Fruit fly (Drosophila melanogaster): Measurements from ENCODE around the gene CG42692.

CG42692 gene

dm6 chr2L:14024051-14024745, 16.3 kb downstream of the CG42692 start:
- TF ChIP-seq Hr39 (GFP tag; optimal IDR thresholded peaks at IDR 0.05) (peak; percentile 44), pdm3 (GFP tag; optimal IDR thresholded peaks at IDR 0.05) (peak; percentile 72), CG15336 (GFP tag; IDR thresholded peaks at IDR 0.05) (peak; percentile 59), fkh (GFP tag; optimal IDR thresholded peaks at IDR 0.05) (peak; percentile 100), svp (GFP tag) (peak; percentile 69), OdsH (GFP tag; optimal IDR thresholded peaks at IDR 0.05) (peak; percentile 75), Lpt (GFP tag; optimal IDR thresholded peaks at IDR 0.05) (peak; percentile 88), CG6808 (GFP tag; optimal IDR thresholded peaks at IDR 0.05) (peak; percentile 75), CG32006 (GFP tag; optimal IDR thresholded peaks at IDR 0.05) (peak; percentile 21), CG11762 (GFP tag; optimal IDR thresholded peaks at IDR 0.05; ENCODE audit: insufficient read depth) (peak; percentile 79), CG34406 (GFP tag; optimal IDR thresholded peaks at IDR 0.05) (peak; percentile 77), CG10631 (GFP tag; optimal IDR thresholded peaks at IDR 0.05) (peak; percentile 86), net (GFP tag; optimal IDR thresholded peaks at IDR 0.05) (peak; percentile 69), CG31627 (GFP tag; optimal IDR thresholded peaks at IDR 0.05) (peak; percentile 69), CG6854 (GFP tag; optimal IDR thresholded peaks at IDR 0.05) (peak; percentile 93), Eip75B (GFP tag; optimal IDR thresholded peaks at IDR 0.05) (peak; percentile 60), CG8632 (GFP tag; optimal IDR thresholded peaks at IDR 0.05) (peak; percentile 77), Hr38 (GFP tag; optimal IDR thresholded peaks at IDR 0.05) (peak; percentile 85), lz (GFP tag; optimal IDR thresholded peaks at IDR 0.05) (peak; percentile 65), salr (GFP tag; optimal IDR thresholded peaks at IDR 0.05) (peak; percentile 64 to 84), Hr4 (GFP tag; optimal IDR thresholded peaks at IDR 0.05) (peak; percentile 20), CG6163 (GFP tag; IDR thresholded peaks at IDR 0.05) (peak; percentile 91), CG1621 (tag; optimal IDR thresholded peaks at IDR 0.05) (peak; percentile 75), Sox102F (GFP tag; optimal IDR thresholded peaks at IDR 0.05) (peak; percentile 79), eg (GFP tag; IDR thresholded peaks at IDR 0.05) (peak; percentile 88), Ets21C (GFP tag; optimal IDR thresholded peaks at IDR 0.05) (peak; percentile 49), dac (GFP tag; optimal IDR thresholded peaks at IDR 0.05) (peak; percentile 59), fd85E (GFP tag; optimal IDR thresholded peaks at IDR 0.05) (peak; percentile 66), CG9139 (GFP tag; optimal IDR thresholded peaks at IDR 0.05) (peak; percentile 66), Smox (GFP tag; optimal IDR thresholded peaks at IDR 0.05) (peak; percentile 79), CG8119 (GFP tag; IDR thresholded peaks at IDR 0.05) (peak; percentile 72), esn (GFP tag; optimal IDR thresholded peaks at IDR 0.05) (peak; percentile 82), CG16779 (tag; optimal IDR thresholded peaks at IDR 0.05) (peak; percentile 81), CG3919 (GFP tag; optimal IDR thresholded peaks at IDR 0.05) (peak; percentile 67), ss (GFP tag; optimal IDR thresholded peaks at IDR 0.05) (peak; percentile 78 to 85), Sox14 (GFP tag; optimal IDR thresholded peaks at IDR 0.05) (peak; percentile 57), CG4318 (GFP tag; optimal IDR thresholded peaks at IDR 0.05) (no peak), cyc (GFP tag; optimal IDR thresholded peaks at IDR 0.05) (peak; percentile 58), acj6 (GFP tag; optimal IDR thresholded peaks at IDR 0.05) (peak; percentile 75), Met (GFP tag; optimal IDR thresholded peaks at IDR 0.05) (peak; percentile 78), topi (GFP tag; optimal IDR thresholded peaks at IDR 0.05) (peak; percentile 75), fd59A (GFP tag; optimal IDR thresholded peaks at IDR 0.05) (peak; percentile 21), CG10669 (GFP tag; optimal IDR thresholded peaks at IDR 0.05) (peak; percentile 55), Eip78C (GFP tag) (peak; percentile 93), CG11902 (GFP tag; optimal IDR thresholded peaks at IDR 0.05) (no peak), Blimp-1 (GFP tag; optimal IDR thresholded peaks at IDR 0.05) (peak; percentile 92), CG11294 (GFP tag; IDR thresholded peaks at IDR 0.05) (peak; percentile 63), CG7368 (GFP tag; optimal IDR thresholded peaks at IDR 0.05) (peak; percentile 83), CG6276 (GFP tag; optimal IDR thresholded peaks at IDR 0.05) (peak; percentile 68), CG3032 (tag; optimal IDR thresholded peaks at IDR 0.05) (peak; percentile 31), Gug (GFP tag; IDR thresholded peaks at IDR 0.05) (peak; percentile 73)
